Worm (Caenorhabditis elegans): Measurements from ENCODE around the gene cnt-2.
A peak's percentile ranks its signal among the peaks of the same experiment; 100 is the strongest.

The cnt-2 gene

ce11 chrIII:10624564-10624963 lies 30.3 kb upstream of the cnt-2 start (continued):
- TF ChIP-seq pha-2 (tag; optimal IDR thresholded peaks at IDR 0.05) = peak; percentile 67
- TF ChIP-seq ztf-16 (tag; optimal IDR thresholded peaks at IDR 0.05) = peak; percentile 56
- TF ChIP-seq dve-1 (tag; optimal IDR thresholded peaks at IDR 0.05) = peak; percentile 53
- TF ChIP-seq unc-42 (tag; optimal IDR thresholded peaks at IDR 0.05) = no peak
- no peak for TF ChIP-seq ceh-31 (tag; optimal IDR thresholded peaks at IDR 0.05)
- TF ChIP-seq fkh-6 (tag; optimal IDR thresholded peaks at IDR 0.05) = peak; percentile 65
- peak; percentile 63 for TF ChIP-seq ceh-18 (tag; optimal IDR thresholded peaks at IDR 0.05)
- no peak for TF ChIP-seq unc-55 (GFP tag; optimal IDR thresholded peaks at IDR 0.05)
- peak; percentile 76 for TF ChIP-seq elt-2 (tag; optimal IDR thresholded peaks at IDR 0.05)
- peak; percentile 41 for TF ChIP-seq ceh-34 (tag; optimal IDR thresholded peaks at IDR 0.05)
- no peak for TF ChIP-seq pqm-1 (tag; optimal IDR thresholded peaks at IDR 0.05)
- TF ChIP-seq unc-3 (GFP tag; conservative IDR thresholded peaks at IDR 0.05) = 0 out of 2 replicates have a peak, but pooled peaks have one; percentile 34
- peak; percentile 58 for TF ChIP-seq unc-3 (tag; optimal IDR thresholded peaks at IDR 0.05)
- TF ChIP-seq madf-2 (tag; optimal IDR thresholded peaks at IDR 0.05) = peak; percentile 63
- TF ChIP-seq K02D7.2 (tag; optimal IDR thresholded peaks at IDR 0.05) = peak; percentile 48
- TF ChIP-seq lin-11 (tag; optimal IDR thresholded peaks at IDR 0.05) = peak; percentile 70
- TF ChIP-seq tbx-2 (tag; optimal IDR thresholded peaks at IDR 0.05) = peak; percentile 51
- TF ChIP-seq ref-2 (tag; optimal IDR thresholded peaks at IDR 0.05) = peak; percentile 37

- TF ChIP-seq nfya-1 (tag; optimal IDR thresholded peaks at IDR 0.05) (peak; percentile 32), pag-3 (tag; optimal IDR thresholded peaks at IDR 0.05; ENCODE audit: borderline replicate concordance) (no peak), madf-2 (tag; optimal IDR thresholded peaks at IDR 0.05) (no peak)
Observed at ce11 chrIII:10628360-10628759, 26.5 kb upstream of the cnt-2 start.

DNA sequence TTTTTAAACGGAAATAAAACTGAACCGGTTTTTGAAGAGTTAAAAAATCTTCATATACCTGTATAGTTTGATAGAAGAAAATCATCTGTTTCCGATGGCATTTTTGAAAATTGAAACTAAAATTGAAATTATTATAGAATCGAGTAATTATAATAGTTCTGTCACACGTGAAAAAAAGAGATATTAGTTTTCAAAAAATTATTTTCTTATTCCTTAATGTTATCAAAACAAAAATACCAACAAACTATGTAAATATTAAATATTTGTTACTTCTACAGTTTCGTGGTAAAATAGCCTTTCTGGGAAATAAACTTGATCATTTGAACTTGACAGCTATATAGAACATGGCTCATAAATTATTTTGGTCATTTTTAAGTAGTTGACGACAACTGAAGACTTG lies 25.8 kb upstream of the cnt-2 start, which contains the start of gene swt-4:
TSS of gene swt-4 (minus strand) at position 101 of the 400 bp plus-strand sequence.
- TF ChIP-seq dmd-4 (tag; optimal IDR thresholded peaks at IDR 0.05; ENCODE audit: borderline replicate concordance) (no peak), fax-1 (tag; optimal IDR thresholded peaks at IDR 0.05) (no peak), lin-11 (tag; optimal IDR thresholded peaks at IDR 0.05) (no peak), F13H6.1 (tag; optimal IDR thresholded peaks at IDR 0.05) (no peak), zip-5 (tag; optimal IDR thresholded peaks at IDR 0.05) (no peak), hlh-8 (tag; optimal IDR thresholded peaks at IDR 0.05) (no peak), ceh-24 (tag; optimal IDR thresholded peaks at IDR 0.05) (no peak), sox-2 (GFP tag; IDR thresholded peaks at IDR 0.05) (no peak), tbx-7 (tag; optimal IDR thresholded peaks at IDR 0.05) (no peak), eyg-1 (tag; optimal IDR thresholded peaks at IDR 0.05) (no peak), ceh-18 (tag; optimal IDR thresholded peaks at IDR 0.05) (no peak), che-1 (tag; optimal IDR thresholded peaks at IDR 0.05) (no peak), unc-55 (GFP tag; optimal IDR thresholded peaks at IDR 0.05) (no peak), pha-2 (tag; optimal IDR thresholded peaks at IDR 0.05) (no peak)

DNA sequence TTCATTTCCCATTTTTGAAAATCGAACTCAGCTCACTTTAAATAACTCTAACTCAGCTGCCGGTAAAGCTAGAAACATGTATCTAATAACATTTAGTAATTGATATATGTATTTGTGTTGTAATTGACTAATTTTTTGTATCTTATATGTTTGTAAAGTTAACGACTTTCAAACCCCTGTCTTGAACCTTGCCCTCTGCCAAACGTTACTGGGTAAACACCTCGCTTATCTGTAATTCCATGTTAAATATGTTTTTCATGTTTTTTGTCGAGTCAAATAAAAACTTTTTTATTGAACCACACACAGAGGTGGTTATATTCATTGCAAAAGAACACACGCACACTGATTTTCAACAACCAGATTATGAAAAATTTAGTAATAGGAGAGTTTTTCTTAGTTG lies 25.0 kb upstream of the cnt-2 start:
- no peak for TF ChIP-seq odd-2 (tag; optimal IDR thresholded peaks at IDR 0.05)
- TF ChIP-seq madf-2 (tag; optimal IDR thresholded peaks at IDR 0.05) = no peak
- TF ChIP-seq hlh-15 (tag; optimal IDR thresholded peaks at IDR 0.05) = no peak
- TF ChIP-seq zip-5 (tag; optimal IDR thresholded peaks at IDR 0.05) = no peak
- TF ChIP-seq nhr-232 (tag; optimal IDR thresholded peaks at IDR 0.05) = no peak
- no peak for TF ChIP-seq C08G9.2 (tag; optimal IDR thresholded peaks at IDR 0.05)
- no peak for TF ChIP-seq hlh-8 (tag; optimal IDR thresholded peaks at IDR 0.05)
- no peak for TF ChIP-seq ceh-30 (tag; optimal IDR thresholded peaks at IDR 0.05)
- TF ChIP-seq ceh-31 (tag; optimal IDR thresholded peaks at IDR 0.05) = no peak

DNA sequence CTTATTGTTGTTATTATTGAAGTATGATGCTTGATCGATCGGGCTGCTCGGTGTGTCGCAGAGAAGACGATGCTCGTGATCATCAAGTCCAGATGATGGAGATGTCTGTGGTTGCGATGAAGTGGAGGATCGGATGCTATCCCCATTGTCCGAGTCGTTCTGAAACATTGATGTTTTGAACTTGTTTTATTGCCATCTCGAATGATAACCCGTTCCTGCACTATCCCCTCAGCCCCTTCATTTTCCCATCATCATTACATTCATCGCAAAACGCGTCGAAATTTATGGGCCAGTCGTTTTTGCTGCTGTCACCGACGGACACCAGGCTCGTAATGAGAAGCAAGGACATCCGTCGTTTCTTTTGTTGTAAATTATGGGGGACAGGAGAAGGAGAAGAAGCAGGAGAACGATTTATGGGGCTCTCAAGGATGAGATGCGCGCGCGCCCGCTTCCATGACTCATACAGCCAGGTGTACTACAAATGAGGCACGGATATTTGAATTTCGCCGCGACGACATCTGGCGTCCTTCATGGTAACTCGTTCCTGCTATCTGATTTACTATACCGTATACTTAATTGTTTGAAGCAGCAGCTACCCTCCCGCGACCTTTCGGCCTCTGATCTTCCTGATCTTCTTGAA lies 22.8 kb upstream of the cnt-2 start:
- TF ChIP-seq dve-1 (tag; optimal IDR thresholded peaks at IDR 0.05) (no peak), sox-2 (GFP tag; IDR thresholded peaks at IDR 0.05) (no peak), ceh-2 (tag; optimal IDR thresholded peaks at IDR 0.05) (no peak), ceh-24 (tag; optimal IDR thresholded peaks at IDR 0.05) (no peak), ceh-31 (tag; optimal IDR thresholded peaks at IDR 0.05) (no peak), gmeb-2 (tag; optimal IDR thresholded peaks at IDR 0.05) (no peak), C08G9.2 (tag; optimal IDR thresholded peaks at IDR 0.05) (no peak), pag-3 (tag; optimal IDR thresholded peaks at IDR 0.05; ENCODE audit: borderline replicate concordance) (no peak), K09A11.1 (tag; optimal IDR thresholded peaks at IDR 0.05; ENCODE audit: insufficient read depth) (no peak), K02D7.2 (tag; optimal IDR thresholded peaks at IDR 0.05) (no peak), T23F11.4 (GFP tag; optimal IDR thresholded peaks at IDR 0.05) (no peak), sdc-2 (tag; optimal IDR thresholded peaks at IDR 0.05) (no peak), pat-9 (tag; optimal IDR thresholded peaks at IDR 0.05) (no peak), pha-2 (tag; optimal IDR thresholded peaks at IDR 0.05) (no peak), tbx-7 (tag; optimal IDR thresholded peaks at IDR 0.05) (no peak), unc-42 (tag; optimal IDR thresholded peaks at IDR 0.05) (no peak), F13H6.1 (tag; optimal IDR thresholded peaks at IDR 0.05) (no peak), ceh-22 (tag; optimal IDR thresholded peaks at IDR 0.05) (no peak), unc-3 (GFP tag; conservative IDR thresholded peaks at IDR 0.05) (no peak), unc-3 (tag; optimal IDR thresholded peaks at IDR 0.05) (no peak)
